Worm (Caenorhabditis elegans) whole organism, L1 larva: ENCODE measurements around the gene sri-69.

Source experiments
- ama-1 ChIP-seq: fragments of 150-350 bp; optimal IDR thresholded peaks from 2 replicates; lab custom pipeline; 2014
- blmp-1 ChIP-seq: fragments of 150-350 bp; optimal IDR thresholded peaks from 2 replicates; lab custom pipeline; 2014; ENCODE audit warnings: missing biosample characterization, missing genetic modification characterization
- elt-2 ChIP-seq: sonication (generic microtip); optimal IDR thresholded peaks from 2 replicates; lab custom pipeline; 2016; ENCODE audit warnings: missing genetic modification characterization, mild to moderate bottlenecking, inconsistent platforms, missing compliant biosample characterization, missing genetic modification reagents
- fkh-4 ChIP-seq: sonication (generic microtip); optimal IDR thresholded peaks from 2 replicates; lab custom pipeline; 2016; ENCODE audit warnings: missing compliant biosample characterization, missing genetic modification characterization, borderline replicate concordance
- mdl-1 ChIP-seq, 2 experiments: fragments of 150-350 bp; optimal IDR thresholded peaks; 2 replicates each; lab custom pipeline; 2014 to 2017; ENCODE audit warnings: missing biosample characterization in 2 of 2, missing genetic modification characterization in 2 of 2, inconsistent platforms in 1 of 2
- nhr-237 ChIP-seq: fragments of 150-350 bp; optimal IDR thresholded peaks from 2 replicates; lab custom pipeline; 2014; ENCODE audit warnings: missing biosample characterization, missing genetic modification characterization
- snu-23 ChIP-seq: sonication (generic microtip); optimal IDR thresholded peaks from 2 replicates; lab custom pipeline; 2016; ENCODE audit warnings: missing genetic modification characterization, missing compliant biosample characterization

ce11 chrV:17000635-17001034 is 7.6 kb downstream of the sri-69 start:
- TF ChIP-seq nhr-237 (no peak), snu-23 (no peak), blmp-1 (tag; lab: Kevin White, UChicago) (no peak), mdl-1 (tag; optimal IDR thresholded peaks at IDR 0.05; lab: Kevin White, UChicago) (no peak), elt-2 (tag; lab: Kevin White, UChicago) (no peak), ama-1 (lab: Kevin White, UChicago) (no peak), fkh-4 (tag; lab: Kevin White, UChicago) (no peak)
